Worm (Caenorhabditis elegans) whole organism, L2 larva: ENCODE results near the gene F23F1.2.

ENCODE experiments used
- ZK546.5 ChIP-seq: sonication (generic microtip); optimal IDR thresholded peaks from 2 replicates; lab custom pipeline; 2017; ENCODE audit warnings: missing biosample characterization, missing genetic modification characterization
- elt-3 ChIP-seq: sonication (generic microtip); optimal IDR thresholded peaks from 2 replicates; lab custom pipeline; 2017; ENCODE audit warnings: missing biosample characterization, missing genetic modification characterization
- fos-1 ChIP-seq: fragments of 150-350 bp; optimal IDR thresholded peaks from 2 replicates; lab custom pipeline; 2014; ENCODE audit warnings: missing biosample characterization, missing genetic modification characterization
- mab-5 ChIP-seq: fragments of 150-350 bp; optimal IDR thresholded peaks from 2 replicates; lab custom pipeline; 2014; ENCODE audit warnings: missing biosample characterization, missing genetic modification characterization
- nhr-77 ChIP-seq: fragments of 150-350 bp; optimal IDR thresholded peaks from 2 replicates; lab custom pipeline; 2014; ENCODE audit warnings: missing biosample characterization, missing genetic modification characterization
- snpc-4 ChIP-seq: fragments of 150-350 bp; optimal IDR thresholded peaks from 2 replicates; lab custom pipeline; 2014; ENCODE audit warnings: missing biosample characterization, missing genetic modification characterization

ce11 chrII:29578-29977 lies 4.4 kb upstream of the F23F1.2 start:
- no peak for TF ChIP-seq elt-3
- TF ChIP-seq nhr-77, result no peak
- no peak for TF ChIP-seq ZK546.5 (tag; lab: Kevin White, UChicago)
- no peak for TF ChIP-seq snpc-4 (tag; lab: Kevin White, UChicago)
- TF ChIP-seq fos-1 (tag; lab: Kevin White, UChicago), result no peak
- no peak for TF ChIP-seq mab-5 (tag; lab: Kevin White, UChicago)
